Fruit fly (Drosophila melanogaster): Measurements from ENCODE around the gene CG14331.

Gene CG14331

dm6 chr3R:17415439-17415838 lies 25.1 kb downstream of the CG14331 start, which contains the start of gene CG5866:
Gene CG5866, plus strand, starts transcription at chr3R:17415739.
- TF ChIP-seq CG8478 (optimal IDR thresholded peaks at IDR 0.05): no peak
- no peak for TF ChIP-seq CTCF (optimal IDR thresholded peaks at IDR 0.05)

- TF ChIP-seq CG8478 (optimal IDR thresholded peaks at IDR 0.05): no peak
- TF ChIP-seq CTCF (optimal IDR thresholded peaks at IDR 0.05): no peak
Measured at dm6 chr3R:17413601-17414000, 26.9 kb downstream of the CG14331 start, which contains the start of gene CG42822. Gene CG42822, plus strand, starts transcription at chr3R:17413901.

dm6 chr3R:17412458-17413127 lies 27.9 kb downstream of the CG14331 start, which contains the start of gene CG42821:
Gene CG42821, plus strand, starts transcription at chr3R:17413077.
- no peak for TF ChIP-seq CTCF (optimal IDR thresholded peaks at IDR 0.05)
- no peak for TF ChIP-seq CG8478 (optimal IDR thresholded peaks at IDR 0.05)

- TF ChIP-seq CG8478 (optimal IDR thresholded peaks at IDR 0.05): no peak
- no peak for TF ChIP-seq CTCF (optimal IDR thresholded peaks at IDR 0.05)
Measured at dm6 chr3R:17410808-17411207, 29.7 kb downstream of the CG14331 start, which contains the start of gene CG5863. Gene CG5863, plus strand, starts transcription at chr3R:17411108.

dm6 chr3R:17409319-17409718 lies 31.2 kb downstream of the CG14331 start, which contains the start of gene CG5860:
Gene CG5860, plus strand, starts transcription at chr3R:17409619.
- TF ChIP-seq CG8478 (optimal IDR thresholded peaks at IDR 0.05): no peak
- no peak for TF ChIP-seq CTCF (optimal IDR thresholded peaks at IDR 0.05)

dm6 chr3R:17407576-17407975 lies 33.0 kb downstream of the CG14331 start, which contains the start of gene CG17283:
Gene CG17283, plus strand, starts transcription at chr3R:17407876.
- TF ChIP-seq CTCF (optimal IDR thresholded peaks at IDR 0.05) (no peak), CG8478 (optimal IDR thresholded peaks at IDR 0.05) (no peak)

dm6 chr3R:17406411-17406810 lies 34.1 kb downstream of the CG14331 start, which contains the start of the genes CG42824 and CG42798:
Gene CG42824, minus strand, starts transcription at chr3R:17406511.
Gene CG42798, plus strand, starts transcription at chr3R:17406678.
- TF ChIP-seq CTCF (optimal IDR thresholded peaks at IDR 0.05) (no peak), CG8478 (optimal IDR thresholded peaks at IDR 0.05) (no peak)

- TF ChIP-seq CG8478 (optimal IDR thresholded peaks at IDR 0.05) (no peak), CTCF (optimal IDR thresholded peaks at IDR 0.05) (no peak)
Measured at dm6 chr3R:17405009-17405408, 35.5 kb downstream of the CG14331 start, which contains the start of gene CG42823. Gene CG42823, minus strand, starts transcription at chr3R:17405109.

dm6 chr3R:17404155-17404554 lies 36.4 kb downstream of the CG14331 start:
- no peak for TF ChIP-seq CG8478 (optimal IDR thresholded peaks at IDR 0.05)
- no peak for TF ChIP-seq CTCF (optimal IDR thresholded peaks at IDR 0.05)

dm6 chr3R:17403618-17404017 lies 36.9 kb downstream of the CG14331 start, which contains the start of gene CG34280:
Gene CG34280, minus strand, starts transcription at chr3R:17403718.
- TF ChIP-seq CTCF (optimal IDR thresholded peaks at IDR 0.05): no peak
- TF ChIP-seq CG8478 (optimal IDR thresholded peaks at IDR 0.05): no peak

dm6 chr3R:17403188-17403587 lies 37.3 kb downstream of the CG14331 start, which contains the start of gene CG34279:
Gene CG34279, minus strand, starts transcription at chr3R:17403288.
- TF ChIP-seq CG8478 (optimal IDR thresholded peaks at IDR 0.05) (no peak), CTCF (optimal IDR thresholded peaks at IDR 0.05) (no peak)

dm6 chr3R:17402434-17402833 lies 38.1 kb downstream of the CG14331 start, which contains the start of gene Sur-8:
Gene Sur-8, minus strand, starts transcription at chr3R:17402515.
- TF ChIP-seq CG8478 (optimal IDR thresholded peaks at IDR 0.05): no peak
- TF ChIP-seq CTCF (optimal IDR thresholded peaks at IDR 0.05): peak; percentile 90 to 92

- TF ChIP-seq CG8478 (optimal IDR thresholded peaks at IDR 0.05) (no peak), CTCF (optimal IDR thresholded peaks at IDR 0.05) (peak; percentile 38 to 43)
Measured at dm6 chr3R:17401289-17401752, 39.2 kb downstream of the CG14331 start.

dm6 chr3R:17400675-17401118 lies 39.8 kb downstream of the CG14331 start:
- no peak for TF ChIP-seq CG8478 (optimal IDR thresholded peaks at IDR 0.05)
- TF ChIP-seq CTCF (optimal IDR thresholded peaks at IDR 0.05): no peak

- TF ChIP-seq CG8478 (optimal IDR thresholded peaks at IDR 0.05) (no peak), CTCF (optimal IDR thresholded peaks at IDR 0.05) (no peak)
Measured at dm6 chr3R:17400102-17400501, 40.4 kb downstream of the CG14331 start.

Data from S2 (cell line).